Fruit fly (Drosophila melanogaster): ENCODE results near the gene CG42367.
A peak's percentile ranks its signal among the peaks of the same experiment; 100 is the strongest.

Gene CG42367

dm6 chr2L:9915011-9915850 is 15.1 kb upstream of the CG42367 start, which contains the start of gene yip2:
yip2 (plus strand) TSS chr2L:9915253.
- TF ChIP-seq dac (GFP tag; optimal IDR thresholded peaks at IDR 0.05) (peak; percentile 75), Lpt (GFP tag; optimal IDR thresholded peaks at IDR 0.05) (peak; percentile 95), esn (GFP tag; optimal IDR thresholded peaks at IDR 0.05) (peak; percentile 84), CG10631 (GFP tag; optimal IDR thresholded peaks at IDR 0.05) (peak; percentile 58), Ets21C (GFP tag; optimal IDR thresholded peaks at IDR 0.05) (peak; percentile 18), CG9139 (GFP tag; optimal IDR thresholded peaks at IDR 0.05) (peak; percentile 100), CG8119 (GFP tag; IDR thresholded peaks at IDR 0.05) (peak; percentile 97), Smox (GFP tag; optimal IDR thresholded peaks at IDR 0.05) (peak; percentile 57), CG11294 (GFP tag; IDR thresholded peaks at IDR 0.05) (peak; percentile 10; the same call in 1 of the 2 replicates), Hr39 (GFP tag; optimal IDR thresholded peaks at IDR 0.05) (peak; percentile 43), Met (GFP tag; optimal IDR thresholded peaks at IDR 0.05) (peak; percentile 87), fd59A (GFP tag; optimal IDR thresholded peaks at IDR 0.05) (peak; percentile 39), Sox15 (GFP tag; optimal IDR thresholded peaks at IDR 0.05) (no peak), acj6 (GFP tag; optimal IDR thresholded peaks at IDR 0.05) (peak; percentile 54), CG6808 (GFP tag; optimal IDR thresholded peaks at IDR 0.05) (peak; percentile 99), CG6792 (GFP tag; optimal IDR thresholded peaks at IDR 0.05) (peak; percentile 61), CG3919 (GFP tag; optimal IDR thresholded peaks at IDR 0.05) (peak; percentile 92), salr (GFP tag; optimal IDR thresholded peaks at IDR 0.05) (peak; percentile 91 to 93), cyc (GFP tag; optimal IDR thresholded peaks at IDR 0.05) (peak; percentile 57), CG8632 (GFP tag; optimal IDR thresholded peaks at IDR 0.05) (peak; percentile 81), Sox14 (GFP tag; optimal IDR thresholded peaks at IDR 0.05) (peak; percentile 93), Sox102F (GFP tag; optimal IDR thresholded peaks at IDR 0.05) (peak; percentile 88), lz (GFP tag; optimal IDR thresholded peaks at IDR 0.05) (peak; percentile 66), net (GFP tag; optimal IDR thresholded peaks at IDR 0.05) (peak; percentile 98), dsx (GFP tag; optimal IDR thresholded peaks at IDR 0.05; ENCODE audit: poor library complexity, severe bottlenecking) (peak; percentile 92), vri (GFP tag; optimal IDR thresholded peaks at IDR 0.05) (peak; percentile 82), CG11902 (GFP tag; optimal IDR thresholded peaks at IDR 0.05) (no peak), CG7368 (GFP tag; optimal IDR thresholded peaks at IDR 0.05) (peak; percentile 96), svp (GFP tag) (peak; percentile 99), Eip78C (GFP tag) (peak; percentile 86), CG15336 (GFP tag; IDR thresholded peaks at IDR 0.05) (peak; percentile 94), CG1621 (tag; optimal IDR thresholded peaks at IDR 0.05) (peak; percentile 96), ss (GFP tag; optimal IDR thresholded peaks at IDR 0.05) (peak; percentile 100), CG3032 (tag; optimal IDR thresholded peaks at IDR 0.05) (peak; percentile 85), Blimp-1 (GFP tag; optimal IDR thresholded peaks at IDR 0.05) (peak; percentile 96), CG6276 (GFP tag; optimal IDR thresholded peaks at IDR 0.05) (peak; percentile 100), Eip75B (GFP tag; optimal IDR thresholded peaks at IDR 0.05) (peak; percentile 82), CG32006 (GFP tag; optimal IDR thresholded peaks at IDR 0.05) (peak; percentile 80), fd85E (GFP tag; optimal IDR thresholded peaks at IDR 0.05) (peak; percentile 96), Ets96B (tag; optimal IDR thresholded peaks at IDR 0.05) (peak; percentile 87), CG34406 (GFP tag; optimal IDR thresholded peaks at IDR 0.05) (peak; percentile 59), CG31627 (GFP tag; optimal IDR thresholded peaks at IDR 0.05) (peak; percentile 54), CG10669 (GFP tag; optimal IDR thresholded peaks at IDR 0.05) (peak; percentile 98), CG4318 (GFP tag; optimal IDR thresholded peaks at IDR 0.05) (no peak), pdm3 (GFP tag; optimal IDR thresholded peaks at IDR 0.05) (peak; percentile 80), OdsH (GFP tag; optimal IDR thresholded peaks at IDR 0.05) (peak; percentile 65), Hr4 (GFP tag; optimal IDR thresholded peaks at IDR 0.05) (peak; percentile 84), fkh (GFP tag; optimal IDR thresholded peaks at IDR 0.05) (peak; percentile 61), CG16779 (tag; optimal IDR thresholded peaks at IDR 0.05) (peak; percentile 99), achi (GFP tag; optimal IDR thresholded peaks at IDR 0.05) (peak; percentile 77)
